Worm (Caenorhabditis elegans) whole organism, young adult: ENCODE measurements around the gene E02H9.6.

Source experiments
- C17E4.6 ChIP-seq: fragments of 200-800 bp; sonication (Bioruptor generic); IDR thresholded peaks from 2 replicates; pipeline ENCODE4 v1.3.6; 2022; ENCODE audit warnings: missing genetic modification reagents, missing genetic modification characterization, missing compliant biosample characterization
- F10E7.11 ChIP-seq: sonication (generic microtip); optimal IDR thresholded peaks from 2 replicates; lab custom pipeline; 2017; ENCODE audit warnings: mild to moderate bottlenecking, missing genetic modification characterization, moderate library complexity, missing compliant biosample characterization
- F23B12.7 ChIP-seq: sonication (generic microtip); optimal IDR thresholded peaks from 2 replicates; lab custom pipeline; 2017; ENCODE audit warnings: missing genetic modification characterization, mild to moderate bottlenecking, missing compliant biosample characterization, antibody characterized with exemption, moderate library complexity; ENCODE audit not compliant: insufficient read depth
- F33H1.4 ChIP-seq: fragments of 200-800 bp; sonication (Bioruptor generic); IDR thresholded peaks from 2 replicates; pipeline ENCODE4 v1.3.6; 2022; ENCODE audit warnings: missing genetic modification reagents, missing genetic modification characterization, missing compliant biosample characterization
- F37B4.10 ChIP-seq: fragments of 200-800 bp; sonication (Bioruptor generic); IDR thresholded peaks from 2 replicates; pipeline ENCODE4 v1.3.6; 2022; ENCODE audit warnings: missing genetic modification characterization, missing compliant biosample characterization
- F39B2.1 ChIP-seq: fragments of 200-800 bp; sonication (Bioruptor generic); IDR thresholded peaks from 2 replicates; pipeline ENCODE4 v1.3.6; 2022; ENCODE audit warnings: missing genetic modification reagents, missing genetic modification characterization, missing compliant biosample characterization
- F55B11.4 ChIP-seq: sonication (generic microtip); optimal IDR thresholded peaks from 2 replicates; lab custom pipeline; 2016; ENCODE audit warnings: missing compliant biosample characterization, missing genetic modification characterization, borderline replicate concordance; ENCODE audit not compliant: insufficient read depth
- F57C9.4 ChIP-seq: sonication (generic microtip); optimal IDR thresholded peaks from 2 replicates; lab custom pipeline; 2017; ENCODE audit warnings: mild to moderate bottlenecking, missing genetic modification characterization, missing compliant biosample characterization
- T26A5.8 ChIP-seq: sonication (generic microtip); optimal IDR thresholded peaks from 2 replicates; lab custom pipeline; 2016; ENCODE audit warnings: missing genetic modification characterization, missing compliant biosample characterization
- aptf-3 ChIP-seq: fragments of 200-800 bp; sonication (Bioruptor generic); IDR thresholded peaks from 2 replicates; pipeline ENCODE4 v1.3.6; 2022; ENCODE audit warnings: missing genetic modification characterization, missing compliant biosample characterization
- attf-5 ChIP-seq: fragments of 200-800 bp; sonication (Bioruptor generic); optimal IDR thresholded peaks from 2 replicates; lab custom pipeline; 2018; ENCODE audit warnings: mild to moderate bottlenecking, missing genetic modification characterization, missing compliant biosample characterization
- bed-1 ChIP-seq: fragments of 200-800 bp; sonication (Bioruptor generic); IDR thresholded peaks from 2 replicates; pipeline ENCODE4 v1.3.6; 2022; ENCODE audit warnings: missing genetic modification reagents, missing genetic modification characterization, missing compliant biosample characterization
- cebp-1 ChIP-seq, 2 experiments: fragments of 200-800 bp in 1 of 2; sonication (Bioruptor generic) in 1 of 2; sonication (generic microtip) in 1 of 2; IDR thresholded peaks in 1 of 2; optimal IDR thresholded peaks in 1 of 2; 2 replicates each; pipeline versions ENCODE4 v1.3.6 to Lab custom; 2017 to 2022; ENCODE audit warnings: missing compliant biosample characterization in 2 of 2, missing genetic modification characterization in 2 of 2, mild to moderate bottlenecking in 1 of 2, missing genetic modification reagents in 1 of 2, moderate library complexity in 1 of 2
- ceh-27 ChIP-seq: fragments of 200-800 bp; sonication (Bioruptor generic); optimal IDR thresholded peaks from 2 replicates; lab custom pipeline; 2018; ENCODE audit warnings: mild to moderate bottlenecking, missing genetic modification characterization, moderate library complexity, missing compliant biosample characterization
- ceh-40 ChIP-seq: fragments of 200-800 bp; sonication (Bioruptor generic); IDR thresholded peaks from 2 replicates; pipeline ENCODE4 v1.3.6; 2022; ENCODE audit warnings: missing genetic modification characterization, missing compliant biosample characterization
- ceh-58 ChIP-seq: fragments of 200-800 bp; sonication (Bioruptor generic); IDR thresholded peaks from 2 replicates; pipeline ENCODE4 v1.3.6; 2022; ENCODE audit warnings: missing genetic modification characterization, missing compliant biosample characterization
- ceh-91 ChIP-seq: fragments of 200-800 bp; sonication (Bioruptor generic); IDR thresholded peaks from 2 replicates; pipeline ENCODE4 v1.3.6; 2022; ENCODE audit warnings: missing genetic modification reagents, missing genetic modification characterization, missing compliant biosample characterization
- die-1 ChIP-seq: sonication (generic microtip); optimal IDR thresholded peaks from 2 replicates; lab custom pipeline; 2016; ENCODE audit warnings: missing genotype, mild to moderate bottlenecking, missing genetic modification characterization, missing compliant biosample characterization
- dpff-1 ChIP-seq: sonication (generic microtip); optimal IDR thresholded peaks from 2 replicates; lab custom pipeline; 2017; ENCODE audit warnings: mild to moderate bottlenecking, missing genetic modification characterization, missing compliant biosample characterization
- dpl-1 ChIP-seq: fragments of 150-350 bp; optimal IDR thresholded peaks from 2 replicates; lab custom pipeline; 2014; ENCODE audit warnings: missing biosample characterization, missing genetic modification reagents, missing genetic modification characterization
- efl-1 ChIP-seq: fragments of 150-350 bp; optimal IDR thresholded peaks from 2 replicates; lab custom pipeline; 2014; ENCODE audit warnings: missing biosample characterization, missing genetic modification reagents, missing genetic modification characterization
- egl-44 ChIP-seq: fragments of 200-800 bp; sonication (Bioruptor generic); IDR thresholded peaks from 2 replicates; pipeline ENCODE4 v1.3.6; 2022; ENCODE audit warnings: missing genetic modification reagents, missing genetic modification characterization, missing compliant biosample characterization
- ekl-4 ChIP-seq: fragments of 200-800 bp; sonication (Bioruptor generic); IDR thresholded peaks from 2 replicates; pipeline ENCODE4 v1.3.6; 2022; ENCODE audit warnings: missing genetic modification reagents, missing genetic modification characterization, missing compliant biosample characterization
- gei-17 ChIP-seq: fragments of 200-800 bp; sonication (Bioruptor generic); optimal IDR thresholded peaks from 2 replicates; lab custom pipeline; 2018; ENCODE audit warnings: mild to moderate bottlenecking, missing genetic modification characterization, missing compliant biosample characterization
- hmg-1.2 ChIP-seq: fragments of 200-800 bp; sonication (Bioruptor generic); IDR thresholded peaks from 2 replicates; pipeline ENCODE4 v1.3.6; 2022; ENCODE audit warnings: missing genetic modification reagents, missing genetic modification characterization, missing compliant biosample characterization
- hrde-1 ChIP-seq: sonication (generic microtip); optimal IDR thresholded peaks from 2 replicates; lab custom pipeline; 2016; ENCODE audit warnings: missing genetic modification characterization, mild to moderate bottlenecking, missing compliant biosample characterization, moderate library complexity, missing genotype, missing genetic modification reagents, borderline replicate concordance
- hsf-1 ChIP-seq: fragments of 200-800 bp; sonication (Bioruptor generic); IDR thresholded peaks from 2 replicates; pipeline ENCODE4 v1.3.6; 2022; ENCODE audit warnings: missing genetic modification reagents, missing genetic modification characterization, missing compliant biosample characterization
- lin-26 ChIP-seq: fragments of 200-800 bp; sonication (Bioruptor generic); IDR thresholded peaks from 2 replicates; pipeline ENCODE4 v1.3.6; 2022; ENCODE audit warnings: missing genetic modification reagents, missing genetic modification characterization, missing compliant biosample characterization
- lin-35 ChIP-seq, 3 experiments: fragments of 150-350 bp in 2 of 3; sonication (generic microtip) in 1 of 3; optimal IDR thresholded peaks; 2 replicates each; lab custom pipeline; 2014 to 2018; ENCODE audit warnings: missing biosample characterization in 3 of 3, missing genetic modification characterization in 3 of 3, missing genetic modification reagents in 3 of 3
- madf-6 ChIP-seq: fragments of 200-800 bp; sonication (Bioruptor generic); IDR thresholded peaks from 2 replicates; pipeline ENCODE4 v1.3.6; 2022; ENCODE audit warnings: missing genetic modification reagents, missing genetic modification characterization, missing compliant biosample characterization
- mcd-1 ChIP-seq: fragments of 200-800 bp; sonication (Bioruptor generic); IDR thresholded peaks from 2 replicates; pipeline ENCODE4 v1.3.6; 2022; ENCODE audit warnings: missing genetic modification reagents, missing genetic modification characterization, missing compliant biosample characterization
- nhr-27 ChIP-seq: fragments of 200-800 bp; sonication (Bioruptor generic); optimal IDR thresholded peaks from 2 replicates; lab custom pipeline; 2018; ENCODE audit warnings: mild to moderate bottlenecking, missing genetic modification characterization, moderate library complexity, missing compliant biosample characterization
- nhr-80 ChIP-seq: sonication (generic microtip); optimal IDR thresholded peaks from 2 replicates; lab custom pipeline; 2016; ENCODE audit warnings: missing genetic modification characterization, missing compliant biosample characterization
- sdz-38 ChIP-seq: sonication (generic microtip); optimal IDR thresholded peaks from 2 replicates; lab custom pipeline; 2016; ENCODE audit warnings: missing genotype, missing genetic modification characterization, missing compliant biosample characterization
- snpc-1.3 ChIP-seq: sonication (generic microtip); optimal IDR thresholded peaks from 2 replicates; lab custom pipeline; 2017; ENCODE audit warnings: missing genetic modification characterization, mild to moderate bottlenecking, missing compliant biosample characterization, antibody characterized with exemption, moderate library complexity, missing genotype, missing genetic modification reagents; ENCODE audit not compliant: insufficient read depth
- snpc-3.4 ChIP-seq: sonication (generic microtip); optimal IDR thresholded peaks from 2 replicates; lab custom pipeline; 2017; ENCODE audit warnings: missing genetic modification characterization, mild to moderate bottlenecking, missing compliant biosample characterization, antibody characterized with exemption, moderate library complexity, missing genotype, missing genetic modification reagents
- somi-1 ChIP-seq: fragments of 200-800 bp; sonication (Bioruptor generic); optimal IDR thresholded peaks from 2 replicates; lab custom pipeline; 2018; ENCODE audit warnings: mild to moderate bottlenecking, missing genetic modification characterization, missing compliant biosample characterization
- tbp1 ChIP-seq: fragments of 200-800 bp; sonication (Bioruptor generic); optimal IDR thresholded peaks from 2 replicates; lab custom pipeline; 2018; ENCODE audit warnings: mild to moderate bottlenecking, missing genetic modification characterization, missing compliant biosample characterization
- zfh-2 ChIP-seq: fragments of 200-800 bp; sonication (Bioruptor generic); conservative IDR thresholded peaks from 2 replicates; pipeline ENCODE4 v1.3.6; 2022; ENCODE audit warnings: missing genetic modification reagents, missing genetic modification characterization, missing compliant biosample characterization
- zim-3 ChIP-seq: sonication (generic microtip); optimal IDR thresholded peaks from 2 replicates; lab custom pipeline; 2017; ENCODE audit warnings: mild to moderate bottlenecking, missing genetic modification characterization, moderate library complexity, missing compliant biosample characterization
- ztf-18 ChIP-seq: sonication (generic microtip); optimal IDR thresholded peaks from 2 replicates; lab custom pipeline; 2016; ENCODE audit warnings: missing genotype, mild to moderate bottlenecking, missing genetic modification characterization, missing compliant biosample characterization
- ztf-25 ChIP-seq: fragments of 200-800 bp; sonication (Bioruptor generic); IDR thresholded peaks from 2 replicates; pipeline ENCODE4 v1.3.6; 2022; ENCODE audit warnings: missing genetic modification reagents, missing genetic modification characterization, missing compliant biosample characterization

Gene E02H9.6

DNA sequence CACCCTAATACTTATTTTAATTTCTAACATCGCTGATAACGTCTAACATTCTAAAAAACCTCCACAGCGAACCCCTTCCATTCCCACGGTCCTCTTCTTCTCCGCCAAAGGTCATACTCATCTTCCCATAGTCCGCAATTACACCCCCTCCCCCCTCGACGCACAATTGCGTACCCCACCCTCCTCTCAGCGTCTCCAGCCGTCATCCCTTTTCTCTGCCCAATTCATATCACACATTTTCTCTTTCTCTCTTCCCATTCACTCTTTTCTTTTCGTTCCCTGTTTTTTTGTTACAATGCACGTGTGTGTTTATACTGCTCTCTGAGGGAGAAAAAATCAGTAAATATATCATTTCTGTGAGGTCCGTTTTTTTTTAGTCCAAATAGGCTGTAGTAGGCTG, 36.0 kb downstream of the E02H9.6 start (continued):
- TF ChIP-seq ztf-18 (tag; lab: Kevin White, UChicago) (no peak), lin-35 (GFP tag; optimal IDR thresholded peaks at IDR 0.05; lab: Kevin White, UChicago) (peak in 1 of 3 experiments; percentile 22), zfh-2 (peak; percentile 64), nhr-80 (tag; lab: Kevin White, UChicago) (peak; percentile 38), snpc-1.3 (no peak), zim-3 (tag; lab: Kevin White, UChicago) (no peak), ceh-27 (GFP tag; lab: Kevin White, UChicago) (peak; percentile 57), F55B11.4 (no peak)

DNA sequence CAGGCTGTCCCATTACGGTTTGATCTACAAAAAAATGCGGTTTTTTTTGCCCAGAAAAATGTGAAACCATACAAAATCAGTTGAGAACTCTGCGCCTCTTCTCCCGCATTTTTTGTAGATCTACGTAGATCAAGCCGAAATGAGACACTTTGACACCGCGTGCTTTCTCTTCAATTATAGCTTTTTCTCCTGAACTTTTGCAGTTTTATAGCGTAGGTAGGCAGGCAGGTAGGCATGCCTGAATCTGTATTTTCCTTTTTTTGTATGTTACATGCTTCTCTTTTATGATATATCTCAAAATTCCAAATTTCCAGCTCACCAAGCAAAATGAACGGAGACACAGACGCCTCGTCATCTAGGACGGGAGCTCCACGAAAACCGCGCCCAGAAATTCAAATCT, 37.6 kb downstream of the E02H9.6 start, which contains the start of gene smg-6:
Gene smg-6, plus strand, starts transcription at position 301 of the 400 bp plus-strand sequence.
- TF ChIP-seq F39B2.1 (GFP tag; lab: Robert Waterston, UW): no peak
- TF ChIP-seq ceh-40 (GFP tag; lab: Robert Waterston, UW): no peak
- TF ChIP-seq egl-44: no peak
- TF ChIP-seq T26A5.8: no peak

DNA sequence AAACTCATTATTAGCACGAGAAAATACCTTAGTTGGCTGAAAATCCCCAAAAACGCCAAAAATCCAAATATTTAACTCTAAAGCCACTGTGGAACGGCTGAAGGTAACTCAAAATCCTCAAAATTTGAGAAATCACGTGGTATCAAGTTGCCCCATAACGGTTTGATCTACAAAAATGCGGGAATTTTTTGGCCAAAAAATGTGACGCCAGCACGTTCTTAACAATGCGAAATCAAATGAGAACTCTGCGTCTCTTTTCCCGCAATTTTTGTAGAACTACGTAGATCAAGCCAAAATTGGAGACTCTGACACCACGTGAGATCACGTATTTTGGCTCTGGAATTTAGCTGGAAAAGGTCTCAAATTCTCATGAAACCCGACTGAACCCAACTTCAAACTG, 38.9 kb downstream of the E02H9.6 start:
- TF ChIP-seq dpl-1 (GFP tag; lab: Kevin White, UChicago) (no peak), sdz-38 (no peak), zfh-2 (no peak), F39B2.1 (GFP tag; lab: Robert Waterston, UW) (no peak), ekl-4 (GFP tag; lab: Robert Waterston, UW) (no peak), F57C9.4 (no peak), aptf-3 (GFP tag; lab: Robert Waterston, UW) (no peak), madf-6 (GFP tag; lab: Robert Waterston, UW) (peak; percentile 56; the same call in 1 of the 2 replicates), dpff-1 (tag; lab: Kevin White, UChicago) (no peak), hmg-1.2 (GFP tag; lab: Robert Waterston, UW) (no peak), F33H1.4 (GFP tag; lab: Robert Waterston, UW) (no peak), tbp1 (GFP tag; lab: Kevin White, UChicago) (no peak), bed-1 (GFP tag; lab: Robert Waterston, UW) (no peak), die-1 (tag; lab: Kevin White, UChicago) (no peak), efl-1 (GFP tag; lab: Kevin White, UChicago) (peak; percentile 18), attf-5 (GFP tag; lab: Kevin White, UChicago) (no peak)
- TF ChIP-seq, all 124 proteins: peak for 2

DNA sequence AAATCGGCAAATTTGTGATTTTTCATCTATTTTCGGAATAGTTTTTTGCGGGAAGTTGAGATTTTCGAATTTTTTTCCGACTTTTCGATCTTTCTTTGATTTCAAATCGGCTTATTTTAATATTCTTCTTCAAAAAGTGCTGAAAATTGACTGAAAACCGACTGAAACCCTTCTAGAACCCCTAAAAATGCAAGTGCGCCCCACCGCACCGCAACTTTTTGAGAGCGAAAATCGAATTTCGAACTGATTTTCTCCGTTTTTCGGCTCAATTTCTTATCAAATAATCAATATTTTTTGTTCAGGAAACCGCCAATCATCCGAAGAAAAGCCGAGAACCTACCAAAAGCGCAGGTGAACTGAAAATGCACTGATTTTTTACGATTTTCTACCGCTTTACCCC, 41.4 kb downstream of the E02H9.6 start:
- TF ChIP-seq mcd-1 (GFP tag; lab: Robert Waterston, UW) (peak; percentile 62), cebp-1 (GFP tag; IDR thresholded peaks at IDR 0.05; lab: Robert Waterston, UW) (no peak), cebp-1 (tag; optimal IDR thresholded peaks at IDR 0.05; lab: Kevin White, UChicago) (no peak), F37B4.10 (GFP tag; lab: Robert Waterston, UW) (no peak)
- TF ChIP-seq, all 124 proteins: peak for 1

DNA sequence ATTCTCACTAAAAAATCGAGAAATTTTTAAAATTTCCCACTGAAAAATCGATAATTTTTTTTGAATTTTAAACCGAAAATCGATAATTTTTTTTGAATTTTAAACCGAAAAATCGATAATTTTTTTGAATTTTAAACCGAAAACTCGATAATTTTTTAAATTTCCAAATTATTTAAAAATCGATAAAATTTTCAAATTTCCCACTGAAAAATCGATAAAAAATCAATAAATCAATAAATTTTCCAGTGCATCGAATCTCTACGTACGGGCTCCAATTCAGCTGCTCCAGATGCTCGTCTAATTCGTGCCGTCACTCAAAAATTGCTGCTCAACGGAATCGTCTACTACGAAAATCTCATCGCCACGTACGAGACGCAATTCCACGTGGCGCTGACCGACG, 42.7 kb downstream of the E02H9.6 start:
- TF ChIP-seq F10E7.11 (tag; lab: Kevin White, UChicago): no peak
- TF ChIP-seq ceh-27 (GFP tag; lab: Kevin White, UChicago): no peak
- TF ChIP-seq ceh-40 (GFP tag; lab: Robert Waterston, UW): no peak
- no peak for TF ChIP-seq lin-26 (GFP tag; lab: Robert Waterston, UW)
- TF ChIP-seq ceh-58 (GFP tag; lab: Robert Waterston, UW): no peak
- TF ChIP-seq gei-17 (GFP tag; lab: Kevin White, UChicago): no peak
- no peak for TF ChIP-seq nhr-27
- TF ChIP-seq ztf-25 (GFP tag; lab: Robert Waterston, UW): no peak
- no peak for TF ChIP-seq ceh-91 (GFP tag; lab: Robert Waterston, UW)
- no peak for TF ChIP-seq C17E4.6
- TF ChIP-seq somi-1 (GFP tag; lab: Kevin White, UChicago): no peak
- TF ChIP-seq hrde-1: no peak
- no peak for TF ChIP-seq hsf-1 (GFP tag; lab: Robert Waterston, UW)
- no peak for TF ChIP-seq F23B12.7 (tag; lab: Kevin White, UChicago)
- no peak for TF ChIP-seq sdz-38
- TF ChIP-seq zim-3 (tag; lab: Kevin White, UChicago): no peak
- no peak for TF ChIP-seq snpc-3.4
